Worm (Caenorhabditis elegans) whole organism, midembryonic: ENCODE results near the gene R03C1.1.

ENCODE experiments used
- T22C8.4 ChIP-seq: fragments of 200-800 bp; sonication (Bioruptor generic); IDR thresholded peaks from 2 replicates; pipeline ENCODE4 v1.3.6; 2022; ENCODE audit warnings: missing genetic modification characterization, missing compliant biosample characterization
- flt-1 ChIP-seq: fragments of 200-800 bp; sonication (Bioruptor generic); IDR thresholded peaks from 2 replicates; pipeline ENCODE4 v1.3.6; 2022; ENCODE audit warnings: missing genetic modification characterization, missing compliant biosample characterization
- med-1 ChIP-seq: sonication (generic microtip); optimal IDR thresholded peaks from 2 replicates; lab custom pipeline; 2017; ENCODE audit warnings: missing genetic modification characterization, mild to moderate bottlenecking, missing compliant biosample characterization, antibody characterized with exemption, missing genetic modification reagents; ENCODE audit not compliant: insufficient read depth

ce11 chrII:14892515-14892914 lies 17.7 kb downstream of the R03C1.1 start:
- TF ChIP-seq med-1 (GFP tag; lab: Kevin White, UChicago) (no peak), T22C8.4 (no peak), flt-1 (GFP tag; lab: Robert Waterston, UW) (no peak)
